Fruit fly (Drosophila melanogaster): ENCODE data around the gene Nup160.

Gene Nup160

dm6 chr2L:11123499-11123898, at the start of gene Nup160, which contains the start of gene Csl4:
Gene Nup160, plus strand, starts transcription at chr2L:11123777.
Gene Csl4, minus strand, starts transcription at chr2L:11123567.
- peak; percentile 87 for TF ChIP-seq ey (GFP tag; optimal IDR thresholded peaks at IDR 0.05)
- TF ChIP-seq woc (GFP tag; optimal IDR thresholded peaks at IDR 0.05): peak; percentile 86
- peak; percentile 65 for TF ChIP-seq CG9705 (GFP tag; optimal IDR thresholded peaks at IDR 0.05)
- peak; percentile 84 for TF ChIP-seq sv (GFP tag; optimal IDR thresholded peaks at IDR 0.05)
- TF ChIP-seq foxo (GFP tag; optimal IDR thresholded peaks at IDR 0.05): peak; percentile 4 to 92
- TF ChIP-seq Vsx2 (GFP tag; optimal IDR thresholded peaks at IDR 0.05; ENCODE audit: partially characterized antibody): no peak
- no peak for TF ChIP-seq Dfd (GFP tag; optimal IDR thresholded peaks at IDR 0.05)
- TF ChIP-seq dl (GFP tag; optimal IDR thresholded peaks at IDR 0.05; ENCODE audit: insufficient read depth in 1 of 2, partially characterized antibody in 2 of 2): no peak
- peak; percentile 82 for TF ChIP-seq Hr83 (GFP tag; optimal IDR thresholded peaks at IDR 0.05; ENCODE audit: poor library complexity, severe bottlenecking)
- TF ChIP-seq CG32264 (GFP tag; optimal IDR thresholded peaks at IDR 0.05): peak; percentile 46
- no peak for TF ChIP-seq usp (GFP tag; optimal IDR thresholded peaks at IDR 0.05)
- peak; percentile 73 for TF ChIP-seq psq (GFP tag; optimal IDR thresholded peaks at IDR 0.05)
- TF ChIP-seq Rel (GFP tag; optimal IDR thresholded peaks at IDR 0.05): no peak
- no peak for TF ChIP-seq Rel (tag; optimal IDR thresholded peaks at IDR 0.05)
- peak; percentile 78 for TF ChIP-seq HLH106 (tag; optimal IDR thresholded peaks at IDR 0.05)
- TF ChIP-seq Mio (GFP tag; optimal IDR thresholded peaks at IDR 0.05): peak; percentile 53
- TF ChIP-seq Hr78 (GFP tag; optimal IDR thresholded peaks at IDR 0.05): no peak
- peak; percentile 79 for TF ChIP-seq OdsH (GFP tag; optimal IDR thresholded peaks at IDR 0.05)
- no peak for TF ChIP-seq fru (GFP tag; optimal IDR thresholded peaks at IDR 0.05)
- no peak for TF ChIP-seq Dif (GFP tag; optimal IDR thresholded peaks at IDR 0.05; ENCODE audit: partially characterized antibody)
- TF ChIP-seq Hnf4 (GFP tag; optimal IDR thresholded peaks at IDR 0.05): no peak
- TF ChIP-seq pan (optimal IDR thresholded peaks at IDR 0.05): no peak
- no peak for TF ChIP-seq Abd-B (GFP tag; optimal IDR thresholded peaks at IDR 0.05)
- no peak for TF ChIP-seq h (GFP tag; optimal IDR thresholded peaks at IDR 0.05)
- TF ChIP-seq tai (GFP tag; optimal IDR thresholded peaks at IDR 0.05): no peak
- TF ChIP-seq Myc (optimal IDR thresholded peaks at IDR 0.05): peak; percentile 69
- peak; percentile 67 for TF ChIP-seq GATAd (GFP tag; optimal IDR thresholded peaks at IDR 0.05)
- peak; percentile 84 for TF ChIP-seq dsf (GFP tag; optimal IDR thresholded peaks at IDR 0.05; ENCODE audit: borderline replicate concordance)

DNA sequence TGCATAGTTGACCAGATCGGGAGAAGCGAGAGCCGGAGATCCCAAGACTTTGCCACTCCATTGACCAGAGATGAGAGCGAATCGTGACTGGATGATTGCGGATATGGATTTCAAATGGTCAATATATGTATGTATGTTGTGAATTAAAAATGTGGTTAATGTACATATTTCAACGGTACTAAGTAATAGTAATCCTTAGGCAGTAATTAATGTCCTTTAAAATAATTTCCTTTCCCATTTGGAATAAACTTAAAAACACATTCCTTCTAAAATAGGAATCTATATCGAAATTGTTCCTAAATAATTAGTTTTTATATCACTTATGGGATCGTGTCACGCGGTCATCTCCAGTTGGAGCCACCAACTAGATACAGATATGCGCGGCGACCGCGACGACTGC, 49.6 kb upstream of the Nup160 start:
- TF ChIP-seq dsf (GFP tag; optimal IDR thresholded peaks at IDR 0.05; ENCODE audit: borderline replicate concordance): no peak
- TF ChIP-seq foxo (GFP tag; optimal IDR thresholded peaks at IDR 0.05): peak in 1 of 2 experiments; percentile 6
- peak; percentile 24 for TF ChIP-seq rgr (GFP tag; optimal IDR thresholded peaks at IDR 0.05)
- TF ChIP-seq Dfd (GFP tag; optimal IDR thresholded peaks at IDR 0.05): no peak
- TF ChIP-seq OdsH (GFP tag; optimal IDR thresholded peaks at IDR 0.05): peak; percentile 32
- TF ChIP-seq br (GFP tag; optimal IDR thresholded peaks at IDR 0.05): peak; percentile 9
- no peak for TF ChIP-seq Hr78 (GFP tag; optimal IDR thresholded peaks at IDR 0.05)
- peak; percentile 42 for TF ChIP-seq Sp1 (GFP tag; optimal IDR thresholded peaks at IDR 0.05)
- TF ChIP-seq ey (GFP tag; optimal IDR thresholded peaks at IDR 0.05): peak; percentile 34
- TF ChIP-seq h (GFP tag; optimal IDR thresholded peaks at IDR 0.05): peak; percentile 6

- no peak for TF ChIP-seq Hr78 (GFP tag; optimal IDR thresholded peaks at IDR 0.05)
- TF ChIP-seq Hr83 (GFP tag; optimal IDR thresholded peaks at IDR 0.05; ENCODE audit: poor library complexity, severe bottlenecking): no peak
- no peak for TF ChIP-seq lola (GFP tag; optimal IDR thresholded peaks at IDR 0.05)
- TF ChIP-seq CG32264 (GFP tag; optimal IDR thresholded peaks at IDR 0.05): no peak
- TF ChIP-seq br (GFP tag; optimal IDR thresholded peaks at IDR 0.05): no peak
- TF ChIP-seq woc (GFP tag; optimal IDR thresholded peaks at IDR 0.05): no peak
- no peak for TF ChIP-seq N (GFP tag; optimal IDR thresholded peaks at IDR 0.05)
- no peak for TF ChIP-seq rgr (GFP tag; optimal IDR thresholded peaks at IDR 0.05)
- no peak for TF ChIP-seq Sp1 (GFP tag; optimal IDR thresholded peaks at IDR 0.05)
- no peak for TF ChIP-seq Abd-B (GFP tag; optimal IDR thresholded peaks at IDR 0.05)
- TF ChIP-seq brk (GFP tag; optimal IDR thresholded peaks at IDR 0.05): no peak
- no peak for TF ChIP-seq sage (GFP tag; optimal IDR thresholded peaks at IDR 0.05)
- TF ChIP-seq Vsx2 (GFP tag; optimal IDR thresholded peaks at IDR 0.05; ENCODE audit: partially characterized antibody): no peak
- no peak for TF ChIP-seq jim (GFP tag; optimal IDR thresholded peaks at IDR 0.05)
- no peak for TF ChIP-seq dmrt93B (GFP tag; optimal IDR thresholded peaks at IDR 0.05)
- no peak for TF ChIP-seq dl (GFP tag; optimal IDR thresholded peaks at IDR 0.05; ENCODE audit: insufficient read depth in 1 of 2, partially characterized antibody in 2 of 2)
- TF ChIP-seq h (GFP tag; optimal IDR thresholded peaks at IDR 0.05): no peak
These were observed 48.5 kb upstream of the Nup160 start, which contains the start of gene CG43725 for dm6 chr2L:11075114-11075513. Gene CG43725, plus strand, starts transcription at chr2L:11075513.
